Fruit fly (Drosophila melanogaster) whole organism, embryonic: ENCODE data around the gene CG5665.

ENCODE experiments used
- Aef1 ChIP-seq: fragments of 200-800 bp; sonication (Bioruptor generic); IDR thresholded peaks from 3 replicates; pipeline ENCODE4 v1.3.6; 2022; ENCODE audit warnings: missing biosample characterization, missing genetic modification characterization
- Atf-2 ChIP-seq: fragments of 200-800 bp; sonication (Bioruptor generic); optimal IDR thresholded peaks from 2 replicates; lab custom pipeline; 2016; ENCODE audit warnings: missing biosample characterization, missing genetic modification characterization
- B-H2 ChIP-seq: fragments of 200-800 bp; sonication (Bioruptor generic); optimal IDR thresholded peaks from 2 replicates; lab custom pipeline; 2018; ENCODE audit warnings: missing biosample characterization, mild to moderate bottlenecking, missing genetic modification characterization
- C15 ChIP-seq: fragments of 200-800 bp; sonication (Bioruptor generic); IDR thresholded peaks from 3 replicates; pipeline ENCODE4 v1.3.6; 2022; ENCODE audit warnings: missing biosample characterization, missing genetic modification characterization
- CG10565 ChIP-seq: fragments of 200-800 bp; sonication (Bioruptor generic); optimal IDR thresholded peaks from 3 replicates; lab custom pipeline; 2016; ENCODE audit warnings: missing biosample characterization, mild to moderate bottlenecking, missing genetic modification characterization
- CG11093 ChIP-seq: fragments of 200-800 bp; sonication (Bioruptor generic); IDR thresholded peaks from 3 replicates; pipeline ENCODE4 v1.3.6; 2022; ENCODE audit warnings: missing biosample characterization, missing genetic modification characterization
- CG11504 ChIP-seq: fragments of 200-800 bp; sonication (Bioruptor generic); optimal IDR thresholded peaks from 3 replicates; lab custom pipeline; 2019; ENCODE audit warnings: missing biosample characterization, mild to moderate bottlenecking, missing genetic modification characterization, moderate library complexity
- CG13287 ChIP-seq: fragments of 200-800 bp; sonication (Bioruptor generic); IDR thresholded peaks from 2 replicates; pipeline ENCODE4 v1.3.6; 2022; ENCODE audit warnings: missing biosample characterization, missing genetic modification characterization; ENCODE audit not compliant: partially characterized antibody
- CG15011 ChIP-seq: fragments of 200-800 bp; sonication (Bioruptor generic); optimal IDR thresholded peaks from 3 replicates; lab custom pipeline; 2018; ENCODE audit warnings: missing biosample characterization, mild to moderate bottlenecking, missing genetic modification characterization
- CG1603 ChIP-seq: fragments of 200-800 bp; sonication (Bioruptor generic); optimal IDR thresholded peaks from 2 replicates; lab custom pipeline; 2019; ENCODE audit warnings: missing biosample characterization, mild to moderate bottlenecking, missing genetic modification characterization, moderate library complexity
- CG1792 ChIP-seq: fragments of 200-800 bp; sonication (Bioruptor generic); optimal IDR thresholded peaks from 2 replicates; lab custom pipeline; 2016; ENCODE audit warnings: missing biosample characterization, missing genetic modification characterization
- CG2116 ChIP-seq: fragments of 200-800 bp; sonication (Bioruptor generic); optimal IDR thresholded peaks from 3 replicates; lab custom pipeline; 2018; ENCODE audit warnings: missing biosample characterization, mild to moderate bottlenecking, missing genetic modification characterization
- CG2202 ChIP-seq: fragments of 200-800 bp; sonication (Bioruptor generic); optimal IDR thresholded peaks from 2 replicates; lab custom pipeline; 2018; ENCODE audit warnings: missing biosample characterization, mild to moderate bottlenecking, missing genetic modification characterization
- CG30020 ChIP-seq: fragments of 200-800 bp; optimal IDR thresholded peaks from 2 replicates; lab custom pipeline; 2019; ENCODE audit warnings: missing biosample characterization, mild to moderate bottlenecking, missing genetic modification characterization, moderate library complexity
- CG3065 ChIP-seq: fragments of 200-800 bp; sonication (Bioruptor generic); optimal IDR thresholded peaks from 2 replicates; lab custom pipeline; 2016; ENCODE audit warnings: missing biosample characterization, missing genetic modification characterization
- CG3407 ChIP-seq: fragments of 200-800 bp; sonication (Bioruptor generic); optimal IDR thresholded peaks from 2 replicates; lab custom pipeline; 2018; ENCODE audit warnings: missing biosample characterization, mild to moderate bottlenecking, missing genetic modification characterization
- CG3847 ChIP-seq: fragments of 200-800 bp; sonication (Bioruptor generic); IDR thresholded peaks from 2 replicates; pipeline ENCODE4 v1.3.6; 2022; ENCODE audit warnings: missing biosample characterization, missing genetic modification characterization
- CG7271 ChIP-seq: fragments of 200-800 bp; sonication (Bioruptor generic); optimal IDR thresholded peaks from 2 replicates; lab custom pipeline; 2018; ENCODE audit warnings: missing biosample characterization, mild to moderate bottlenecking, missing genetic modification characterization, moderate library complexity
- CG8290 ChIP-seq, 3 experiments: fragments of 200-800 bp; sonication (Bioruptor generic); optimal IDR thresholded peaks; 2 replicates each; lab custom pipeline; 2016 to 2019; ENCODE audit warnings: missing biosample characterization in 3 of 3, missing genetic modification characterization in 3 of 3, mild to moderate bottlenecking in 2 of 3, moderate library complexity in 1 of 3
- CG9797 ChIP-seq: fragments of 200-800 bp; sonication (Bioruptor generic); optimal IDR thresholded peaks from 3 replicates; lab custom pipeline; 2018; ENCODE audit warnings: missing biosample characterization, mild to moderate bottlenecking, missing genetic modification characterization
- D19A ChIP-seq: fragments of 200-800 bp; optimal IDR thresholded peaks from 3 replicates; lab custom pipeline; 2019; ENCODE audit warnings: missing biosample characterization, mild to moderate bottlenecking, missing genetic modification characterization, moderate library complexity
- Deaf1 ChIP-seq: fragments of 200-800 bp; optimal IDR thresholded peaks from 3 replicates; lab custom pipeline; 2019; ENCODE audit warnings: missing biosample characterization, mild to moderate bottlenecking, missing genetic modification characterization, moderate library complexity
- Drgx ChIP-seq: fragments of 200-800 bp; sonication (Bioruptor generic); IDR thresholded peaks from 2 replicates; pipeline ENCODE4 v1.3.6; 2022; ENCODE audit warnings: missing biosample characterization, missing genetic modification characterization
- Elba2 ChIP-seq: fragments of 200-800 bp; sonication (Bioruptor generic); optimal IDR thresholded peaks from 3 replicates; lab custom pipeline; 2016; ENCODE audit warnings: missing biosample characterization, missing genetic modification characterization
- H15 ChIP-seq: fragments of 200-800 bp; sonication (Bioruptor generic); IDR thresholded peaks from 3 replicates; pipeline ENCODE4 v1.3.6; 2022; ENCODE audit warnings: missing biosample characterization, missing genetic modification characterization
- H2.0 ChIP-seq: fragments of 200-800 bp; sonication (Bioruptor generic); IDR thresholded peaks from 2 replicates; pipeline ENCODE4 v1.3.6; 2022; ENCODE audit warnings: missing biosample characterization, missing genetic modification characterization
- HHEX ChIP-seq: fragments of 200-800 bp; sonication (Bioruptor generic); optimal IDR thresholded peaks from 3 replicates; lab custom pipeline; 2017; ENCODE audit warnings: missing biosample characterization, mild to moderate bottlenecking, missing genetic modification characterization, missing genetic modification reagents
- Lhr ChIP-seq: fragments of 200-800 bp; sonication (Bioruptor generic); optimal IDR thresholded peaks from 3 replicates; lab custom pipeline; 2017; ENCODE audit warnings: mild to moderate bottlenecking, missing biosample characterization, missing genetic modification reagents, missing genetic modification characterization
- MTF-1 ChIP-seq: fragments of 200-800 bp; sonication (Bioruptor generic); optimal IDR thresholded peaks from 2 replicates; lab custom pipeline; 2018; ENCODE audit warnings: missing biosample characterization, mild to moderate bottlenecking, missing genetic modification characterization, borderline replicate concordance
- Mad ChIP-seq: fragments of 200-800 bp; sonication (Bioruptor generic); optimal IDR thresholded peaks from 2 replicates; lab custom pipeline; 2016; ENCODE audit warnings: missing biosample characterization, missing genetic modification characterization
- Max ChIP-seq: fragments of 200-800 bp; sonication (Bioruptor generic); optimal IDR thresholded peaks from 2 replicates; lab custom pipeline; 2016; ENCODE audit warnings: missing biosample characterization, mild to moderate bottlenecking, missing genetic modification characterization
- Mes4 ChIP-seq: fragments of 200-800 bp; sonication (Bioruptor generic); optimal IDR thresholded peaks from 2 replicates; lab custom pipeline; 2016; ENCODE audit warnings: missing biosample characterization, missing genetic modification characterization
- Myb ChIP-seq: fragments of 200-800 bp; sonication (Bioruptor generic); optimal IDR thresholded peaks from 2 replicates; lab custom pipeline; 2016; ENCODE audit warnings: missing biosample characterization, missing genetic modification characterization
- Scr ChIP-seq: fragments of 200-800 bp; sonication (Bioruptor generic); IDR thresholded peaks from 2 replicates; pipeline ENCODE4 v1.3.6; 2022; ENCODE audit warnings: missing biosample characterization, missing genetic modification characterization; ENCODE audit not compliant: partially characterized antibody
- Ssrp ChIP-seq: fragments of 200-800 bp; sonication (Bioruptor generic); optimal IDR thresholded peaks from 2 replicates; lab custom pipeline; 2018; ENCODE audit warnings: missing biosample characterization, mild to moderate bottlenecking, missing genetic modification characterization, moderate library complexity
- ato ChIP-seq: fragments of 200-800 bp; sonication (Bioruptor generic); IDR thresholded peaks from 2 replicates; pipeline ENCODE4 v1.3.6; 2022; ENCODE audit warnings: missing biosample characterization, missing genetic modification characterization; ENCODE audit not compliant: partially characterized antibody
- br ChIP-seq: fragments of >200 bp; optimal IDR thresholded peaks from 2 replicates; lab custom pipeline; 2017
- corto ChIP-seq: fragments of 200-800 bp; sonication (Bioruptor generic); optimal IDR thresholded peaks from 2 replicates; lab custom pipeline; 2016; ENCODE audit warnings: missing biosample characterization, mild to moderate bottlenecking, missing genetic modification characterization, moderate library complexity
- crp ChIP-seq, 2 experiments: fragments of 200-800 bp; sonication (Bioruptor generic); optimal IDR thresholded peaks; 2 replicates in 1 of 2; 3 replicates in 1 of 2; lab custom pipeline; 2017; ENCODE audit warnings: missing biosample characterization in 2 of 2, missing genetic modification characterization in 2 of 2, mild to moderate bottlenecking in 1 of 2, moderate library complexity in 1 of 2
- fu2 ChIP-seq: fragments of 200-800 bp; sonication (Bioruptor generic); optimal IDR thresholded peaks from 2 replicates; lab custom pipeline; 2016; ENCODE audit warnings: missing biosample characterization, missing genetic modification characterization
- gfzf ChIP-seq: fragments of 200-800 bp; sonication (Bioruptor generic); optimal IDR thresholded peaks from 2 replicates; lab custom pipeline; 2016; ENCODE audit warnings: missing biosample characterization, mild to moderate bottlenecking, missing genetic modification characterization, moderate library complexity
- gt ChIP-seq: fragments of 200-800 bp; sonication (Bioruptor generic); IDR thresholded peaks from 2 replicates; pipeline ENCODE4 v1.3.6; 2022; ENCODE audit warnings: missing biosample characterization, missing genetic modification characterization
- lbe ChIP-seq: fragments of 200-800 bp; sonication (Bioruptor generic); optimal IDR thresholded peaks from 2 replicates; lab custom pipeline; 2016; ENCODE audit warnings: missing biosample characterization, mild to moderate bottlenecking, missing genetic modification characterization
- pan ChIP-seq, 4 experiments: fragments of >200 bp in 3 of 4; fragments of 200-800 bp in 1 of 4; sonication (Bioruptor generic) in 1 of 4; optimal IDR thresholded peaks in 3 of 4; IDR thresholded peaks in 1 of 4; 2 replicates each; pipeline versions ENCODE4 v1.3.6 to Lab custom; 2017 to 2022; ENCODE audit warnings: missing biosample characterization in 2 of 4, missing genetic modification characterization in 2 of 4, mixed read lengths in 1 of 4
- psq ChIP-seq: fragments of 200-800 bp; sonication (Bioruptor generic); optimal IDR thresholded peaks from 2 replicates; lab custom pipeline; 2017; ENCODE audit warnings: missing biosample characterization, missing genetic modification characterization
- pzg ChIP-seq: fragments of 200-800 bp; sonication (Bioruptor generic); optimal IDR thresholded peaks from 3 replicates; lab custom pipeline; 2018; ENCODE audit warnings: missing biosample characterization, mild to moderate bottlenecking, missing genetic modification characterization, moderate library complexity
- tin ChIP-seq: fragments of 200-800 bp; sonication (Bioruptor generic); optimal IDR thresholded peaks from 3 replicates; lab custom pipeline; 2016; ENCODE audit warnings: missing biosample characterization, missing genetic modification characterization
- tll ChIP-seq, 2 experiments: fragments of 200-800 bp in 1 of 2; fragments of >200 bp in 1 of 2; sonication (Bioruptor generic) in 1 of 2; optimal IDR thresholded peaks; 2 replicates each; lab custom pipeline; 2017 to 2019; ENCODE audit warnings: missing biosample characterization in 2 of 2, missing genetic modification characterization in 2 of 2, mild to moderate bottlenecking in 1 of 2, moderate library complexity in 1 of 2
- toy ChIP-seq: fragments of 200-800 bp; sonication (Bioruptor generic); IDR thresholded peaks from 2 replicates; pipeline ENCODE4 v1.3.6; 2022; ENCODE audit warnings: missing biosample characterization, missing genetic modification characterization
- trh ChIP-seq: fragments of 200-800 bp; sonication (Bioruptor generic); optimal IDR thresholded peaks from 2 replicates; lab custom pipeline; 2016; ENCODE audit warnings: missing biosample characterization, missing genetic modification characterization

CG5665 gene

dm6 chr3L:20393357-20393756 is 35.0 kb downstream of the CG5665 start, which contains the start of gene CG33969 (continued):
- TF ChIP-seq pzg (GFP tag; lab: Kevin White, UChicago) (peak; percentile 47), corto (GFP tag; lab: Kevin White, UChicago) (no peak), CG2116 (peak; percentile 82), Elba2 (no peak), CG15011 (no peak), gfzf (GFP tag; lab: Kevin White, UChicago) (peak; percentile 29), Lhr (no peak), CG1792 (GFP tag; lab: Kevin White, UChicago) (no peak), crp (GFP tag; optimal IDR thresholded peaks at IDR 0.05; lab: Kevin White, UChicago) (peak in 1 of 2 experiments; percentile 35), CG3847 (GFP tag; lab: Robert Waterston, UW) (no peak), tin (GFP tag; lab: Kevin White, UChicago) (no peak), CG8290 (GFP tag; optimal IDR thresholded peaks at IDR 0.05; lab: Kevin White, UChicago) (no peak), CG8290 (tag; optimal IDR thresholded peaks at IDR 0.05; lab: Kevin White, UChicago) (peak in 1 of 2 experiments; percentile 40), Mes4 (GFP tag; lab: Kevin White, UChicago) (no peak), trh (GFP tag; lab: Kevin White, UChicago) (no peak), Ssrp (no peak), toy (GFP tag; lab: Robert Waterston, UW) (no peak), pan (optimal IDR thresholded peaks at IDR 0.05; lab: Kevin White, UChicago) (no peak), pan (GFP tag; optimal IDR thresholded peaks at IDR 0.05 in 1 of 2, IDR thresholded peaks at IDR 0.05 in 1 of 2) (no peak), C15 (GFP tag; lab: Robert Waterston, UW) (no peak), B-H2 (GFP tag; lab: Kevin White, UChicago) (peak; percentile 12), CG11093 (GFP tag; lab: Robert Waterston, UW) (no peak), H2.0 (GFP tag; lab: Robert Waterston, UW) (no peak), CG30020 (peak; percentile 9), gt (GFP tag; lab: Robert Waterston, UW) (no peak), H15 (no peak), Aef1 (GFP tag; lab: Robert Waterston, UW) (no peak), br (lab: Kevin White, UChicago) (no peak), HHEX (no peak), CG13287 (peak; percentile 58), CG2202 (no peak), Myb (GFP tag; lab: Kevin White, UChicago) (peak; percentile 96), Drgx (no peak), Scr (peak; percentile 55; the same call in 1 of the 2 replicates), CG10565 (GFP tag; lab: Kevin White, UChicago) (no peak), ato (0 out of 2 replicates have a peak, but pooled peaks have one; percentile 26), psq (no peak), lbe (GFP tag; lab: Kevin White, UChicago) (peak; percentile 21), fu2 (GFP tag; lab: Kevin White, UChicago) (no peak), Atf-2 (GFP tag; lab: Kevin White, UChicago) (no peak), Deaf1 (tag; lab: Kevin White, UChicago) (peak; percentile 11), CG3065 (GFP tag; lab: Kevin White, UChicago) (no peak), CG1603 (tag; lab: Kevin White, UChicago) (peak; percentile 66), CG9797 (GFP tag; lab: Kevin White, UChicago) (no peak), CG3407 (GFP tag; lab: Kevin White, UChicago) (no peak), MTF-1 (GFP tag; lab: Kevin White, UChicago) (no peak), Max (no peak), Mad (GFP tag; lab: Kevin White, UChicago) (no peak), CG11504 (peak; percentile 29), CG7271 (no peak), tll (GFP tag; optimal IDR thresholded peaks at IDR 0.05; lab: Kevin White, UChicago) (no peak), D19A (no peak)
